Worm (Caenorhabditis elegans) whole organism, L2 larva: ENCODE measurements around the gene F09C8.2.

ENCODE experiments used
- R02D3.7 ChIP-seq: fragments of 150-350 bp; optimal IDR thresholded peaks from 2 replicates; lab custom pipeline; 2014; ENCODE audit warnings: missing biosample characterization, missing genetic modification characterization
- fos-1 ChIP-seq: fragments of 150-350 bp; optimal IDR thresholded peaks from 2 replicates; lab custom pipeline; 2014; ENCODE audit warnings: missing biosample characterization, missing genetic modification characterization
- gmeb-1 ChIP-seq: fragments of 150-350 bp; optimal IDR thresholded peaks from 2 replicates; lab custom pipeline; 2014; ENCODE audit warnings: missing biosample characterization, missing genetic modification characterization
- lin-11 ChIP-seq: fragments of 150-350 bp; sonication (generic microtip); optimal IDR thresholded peaks from 2 replicates; lab custom pipeline; 2014; ENCODE audit warnings: missing biosample characterization, missing genetic modification characterization, inconsistent platforms, mixed read lengths
- lin-39 ChIP-seq: fragments of 150-350 bp; optimal IDR thresholded peaks from 2 replicates; lab custom pipeline; 2014; ENCODE audit warnings: missing biosample characterization, missing genetic modification reagents, missing genetic modification characterization
- mab-5 ChIP-seq: fragments of 150-350 bp; optimal IDR thresholded peaks from 2 replicates; lab custom pipeline; 2014; ENCODE audit warnings: missing biosample characterization, missing genetic modification characterization
- nhr-12 ChIP-seq: fragments of 150-350 bp; optimal IDR thresholded peaks from 2 replicates; lab custom pipeline; 2014; ENCODE audit warnings: missing biosample characterization, missing genetic modification characterization
- nhr-237 ChIP-seq: fragments of 150-350 bp; optimal IDR thresholded peaks from 2 replicates; lab custom pipeline; 2014; ENCODE audit warnings: missing biosample characterization, missing genetic modification characterization
- nhr-25 ChIP-seq: fragments of 150-350 bp; sonication (generic microtip); optimal IDR thresholded peaks from 3 replicates; lab custom pipeline; 2014; ENCODE audit warnings: missing biosample characterization, missing genetic modification characterization
- skn-1 ChIP-seq: sonication (generic microtip); optimal IDR thresholded peaks from 2 replicates; lab custom pipeline; 2017; ENCODE audit warnings: missing biosample characterization, missing genetic modification characterization
- unc-55 ChIP-seq: fragments of 150-350 bp; sonication (generic microtip); optimal IDR thresholded peaks from 3 replicates; lab custom pipeline; 2014; ENCODE audit warnings: missing biosample characterization, missing genetic modification reagents, missing genetic modification characterization
- unc-62 ChIP-seq: fragments of 150-350 bp; optimal IDR thresholded peaks from 2 replicates; lab custom pipeline; 2014; ENCODE audit warnings: missing biosample characterization, missing genetic modification reagents, missing genetic modification characterization
- ztf-11 ChIP-seq: sonication (generic microtip); optimal IDR thresholded peaks from 2 replicates; lab custom pipeline; 2017; ENCODE audit warnings: missing biosample characterization, missing genetic modification characterization
- ztf-4 ChIP-seq: fragments of 150-350 bp; optimal IDR thresholded peaks from 2 replicates; lab custom pipeline; 2014; ENCODE audit warnings: missing biosample characterization, missing genetic modification characterization

DNA sequence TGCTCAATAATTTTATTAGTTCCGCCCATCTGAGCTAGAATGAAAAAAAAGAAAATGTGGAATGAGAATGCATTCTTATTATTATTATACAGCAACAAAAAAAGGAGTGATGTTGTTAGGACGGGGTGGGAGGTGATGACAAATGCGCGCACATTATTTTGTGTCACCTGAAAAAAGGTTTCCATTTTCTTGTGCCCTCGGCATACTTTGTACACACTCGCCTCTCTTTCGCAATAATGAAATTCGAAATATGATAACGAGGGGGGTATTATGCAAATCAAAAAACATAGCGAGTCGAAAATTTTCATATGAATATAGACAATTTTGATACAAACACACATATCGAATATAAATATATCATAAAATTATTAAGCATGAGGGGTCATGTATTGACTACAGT lies 12.5 kb upstream of the F09C8.2 start:
- no peak for TF ChIP-seq mab-5 (tag; lab: Kevin White, UChicago)
- TF ChIP-seq lin-11 (tag; lab: Kevin White, UChicago): no peak
- TF ChIP-seq unc-62 (GFP tag; lab: Kevin White, UChicago): no peak
- no peak for TF ChIP-seq nhr-237
- TF ChIP-seq gmeb-1: no peak
- no peak for TF ChIP-seq R02D3.7 (tag; lab: Kevin White, UChicago)
- TF ChIP-seq ztf-4 (tag; lab: Kevin White, UChicago): no peak
- TF ChIP-seq skn-1 (tag; lab: Kevin White, UChicago): peak; percentile 40
- no peak for TF ChIP-seq unc-55 (GFP tag; lab: Kevin White, UChicago)
- TF ChIP-seq nhr-25 (tag; lab: Kevin White, UChicago): no peak
- TF ChIP-seq ztf-11 (tag; lab: Kevin White, UChicago): no peak
- no peak for TF ChIP-seq nhr-12 (tag; lab: Kevin White, UChicago)
- no peak for TF ChIP-seq lin-39 (tag; lab: Kevin White, UChicago)
- peak; percentile 2 for TF ChIP-seq fos-1 (tag; lab: Kevin White, UChicago)
